Worm (Caenorhabditis elegans): Measurements from ENCODE around the gene kvs-3.

kvs-3 gene

DNA sequence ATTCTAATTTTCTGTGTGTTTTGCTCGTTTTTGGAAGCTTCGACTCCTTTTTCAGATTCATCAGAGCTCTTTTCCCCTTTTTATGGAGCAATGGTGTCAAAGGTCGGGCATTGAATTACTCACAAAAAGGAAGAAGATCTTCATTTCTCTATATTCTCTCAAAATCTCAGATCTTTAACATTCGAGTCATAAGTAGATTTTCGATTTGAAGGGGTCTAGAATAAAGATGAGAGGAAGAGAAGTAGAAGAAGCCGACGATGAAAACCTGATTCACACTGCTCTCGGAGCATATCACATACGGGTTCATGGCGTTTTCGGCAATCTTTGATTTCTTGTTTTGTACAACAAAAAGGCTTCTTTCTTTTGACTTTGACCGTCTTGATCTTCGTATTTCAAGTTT lies 5.7 kb upstream of the kvs-3 start:
- TF ChIP-seq him-1 (tag; optimal IDR thresholded peaks at IDR 0.05), result no peak
- no peak for TF ChIP-seq dao-5 (tag; optimal IDR thresholded peaks at IDR 0.05)
- TF ChIP-seq W03F9.2 (tag; optimal IDR thresholded peaks at IDR 0.05), result no peak

DNA sequence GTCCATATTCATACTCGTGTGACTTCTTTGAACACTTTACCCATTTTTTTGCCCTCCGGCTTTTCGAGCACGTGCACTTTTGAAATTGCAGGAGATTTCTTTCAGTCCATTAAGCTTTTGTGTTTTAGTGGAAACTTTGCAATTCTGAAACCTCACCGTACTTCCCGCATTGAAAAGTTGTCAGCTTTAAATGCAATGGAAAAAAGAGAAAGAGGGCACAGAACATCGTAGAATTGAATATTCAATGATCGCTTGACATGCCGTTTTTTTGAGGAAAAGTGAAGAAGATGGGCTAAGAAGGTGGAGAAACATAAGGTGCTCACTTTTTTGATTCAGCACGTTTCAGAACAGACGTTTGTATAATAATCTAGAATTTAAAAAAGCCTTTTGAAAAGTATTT lies 3.7 kb upstream of the kvs-3 start:
- no peak for TF ChIP-seq W03F9.2 (tag; optimal IDR thresholded peaks at IDR 0.05)
- TF ChIP-seq dao-5 (tag; optimal IDR thresholded peaks at IDR 0.05), result no peak
- TF ChIP-seq him-1 (tag; optimal IDR thresholded peaks at IDR 0.05), result no peak

DNA sequence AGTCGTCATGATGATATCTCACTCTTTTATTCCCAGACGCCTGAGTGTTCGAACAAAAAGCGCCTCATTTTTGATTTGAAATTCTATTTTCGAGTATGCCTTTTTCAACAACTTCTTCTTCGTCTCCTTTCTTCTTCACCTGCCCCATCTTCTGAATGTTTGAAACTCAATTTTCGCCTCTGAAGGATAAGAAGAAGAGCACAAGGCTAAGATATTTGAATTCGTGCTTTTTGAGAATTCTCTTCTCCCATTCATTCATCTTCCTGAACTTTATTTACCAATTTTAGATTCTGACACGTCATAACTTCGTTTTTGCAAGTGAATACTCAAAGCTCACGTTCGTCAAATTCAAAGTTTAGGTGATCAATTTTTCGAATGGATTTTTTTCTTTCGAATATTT lies 1.1 kb upstream of the kvs-3 start:
- TF ChIP-seq W03F9.2 (tag; optimal IDR thresholded peaks at IDR 0.05) (no peak), dao-5 (tag; optimal IDR thresholded peaks at IDR 0.05) (no peak), him-1 (tag; optimal IDR thresholded peaks at IDR 0.05) (no peak)

DNA sequence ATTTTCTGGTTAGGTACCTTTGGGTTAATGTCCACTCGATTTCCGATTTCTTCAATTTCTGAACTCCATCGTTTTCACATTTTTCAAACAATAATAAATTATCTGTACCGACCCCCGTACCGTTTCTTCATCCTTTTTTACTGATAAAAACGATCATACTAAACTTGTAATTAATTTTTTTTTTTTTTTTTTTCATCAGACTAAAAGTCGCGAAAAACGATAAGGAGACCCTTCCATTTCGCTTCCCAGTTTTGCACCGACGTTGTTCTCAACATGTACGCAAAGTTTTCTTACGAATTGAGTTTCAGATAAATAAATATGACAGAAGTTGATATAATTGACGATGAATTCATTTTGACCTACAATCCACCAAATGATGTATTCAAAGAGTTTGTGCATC lies 3.1 kb downstream of the kvs-3 start, which contains the start of gene F44A2.7:
Gene F44A2.7, plus strand, starts transcription at position 301 of the 400 bp plus-strand sequence.
- no peak for TF ChIP-seq him-1 (tag; optimal IDR thresholded peaks at IDR 0.05)
- no peak for TF ChIP-seq dao-5 (tag; optimal IDR thresholded peaks at IDR 0.05)
- TF ChIP-seq W03F9.2 (tag; optimal IDR thresholded peaks at IDR 0.05), result no peak

DNA sequence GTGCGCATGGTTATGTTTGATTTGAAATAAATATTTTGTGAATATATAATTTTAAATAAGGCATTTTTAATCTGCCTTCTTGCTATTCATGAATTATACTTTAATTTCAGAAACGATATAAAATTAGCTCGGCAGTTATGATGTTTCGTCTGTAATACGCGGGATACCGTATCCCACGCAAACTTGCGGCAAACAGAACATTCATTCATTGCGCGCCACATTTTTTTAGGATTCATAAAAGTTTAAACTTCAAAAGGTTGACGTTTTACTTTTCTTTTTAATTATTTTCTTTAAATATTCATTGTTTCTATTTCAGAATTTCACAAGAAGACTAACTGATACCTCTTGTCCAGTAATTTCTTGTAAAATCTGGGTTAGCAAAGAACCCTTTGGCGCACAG lies 4.8 kb downstream of the kvs-3 start, which contains the start of gene tag-153:
Gene tag-153, plus strand, starts transcription at position 200 of the 400 bp plus-strand sequence.
- TF ChIP-seq him-1 (tag; optimal IDR thresholded peaks at IDR 0.05) (no peak), dao-5 (tag; optimal IDR thresholded peaks at IDR 0.05) (no peak), W03F9.2 (tag; optimal IDR thresholded peaks at IDR 0.05) (no peak)

- no peak for TF ChIP-seq him-1 (tag; optimal IDR thresholded peaks at IDR 0.05)
- no peak for TF ChIP-seq dao-5 (tag; optimal IDR thresholded peaks at IDR 0.05)
- TF ChIP-seq W03F9.2 (tag; optimal IDR thresholded peaks at IDR 0.05), result no peak
Observed at ce11 chrV:9324167-9324566, 6.1 kb downstream of the kvs-3 start.

ce11 chrV:9326903-9327302 lies 8.8 kb downstream of the kvs-3 start:
- TF ChIP-seq dao-5 (tag; optimal IDR thresholded peaks at IDR 0.05) (peak; percentile 20), W03F9.2 (tag; optimal IDR thresholded peaks at IDR 0.05) (no peak), him-1 (tag; optimal IDR thresholded peaks at IDR 0.05) (no peak)

DNA sequence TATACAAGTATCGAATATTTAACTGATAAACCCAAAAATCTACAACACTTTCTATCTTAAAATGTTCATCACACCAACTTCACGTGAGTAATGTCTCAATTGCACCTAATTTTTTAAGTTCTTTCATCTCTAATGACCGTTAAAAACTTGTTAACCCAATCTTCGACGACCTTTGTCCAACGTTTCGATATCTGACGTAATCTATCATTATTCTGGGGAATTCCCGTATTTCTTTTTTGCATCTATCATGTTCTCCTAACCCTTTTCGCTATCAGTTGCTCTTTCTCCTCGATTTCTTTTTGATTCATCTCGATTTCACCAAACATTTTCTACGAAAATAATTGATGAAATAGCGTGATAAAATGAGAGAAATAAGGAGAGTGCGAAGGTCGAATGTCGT lies 9.6 kb downstream of the kvs-3 start:
- TF ChIP-seq dao-5 (tag; optimal IDR thresholded peaks at IDR 0.05) (no peak), him-1 (tag; optimal IDR thresholded peaks at IDR 0.05) (no peak), W03F9.2 (tag; optimal IDR thresholded peaks at IDR 0.05) (no peak)

DNA sequence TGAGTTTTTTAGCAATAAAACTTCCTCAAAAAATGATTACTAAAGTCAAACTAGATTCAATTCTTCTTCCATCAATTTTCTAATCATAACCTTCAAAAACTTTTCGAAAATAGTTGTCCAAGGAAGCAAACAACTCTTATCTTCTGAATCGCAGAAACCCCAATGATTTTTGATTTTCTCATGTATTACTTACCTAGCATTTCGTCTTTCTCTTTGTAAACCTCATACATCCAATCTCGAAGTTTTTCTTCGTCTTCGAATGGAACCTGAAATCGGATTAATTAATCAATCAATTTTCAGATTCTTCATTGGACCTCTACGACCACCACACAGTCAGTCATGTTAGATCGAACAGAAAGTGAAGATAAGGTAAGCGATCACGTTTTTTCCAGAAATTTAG lies 10.6 kb downstream of the kvs-3 start, which contains the start of gene K07B1.4:
Gene K07B1.4, plus strand, starts transcription at position 301 of the 400 bp plus-strand sequence.
- TF ChIP-seq dao-5 (tag; optimal IDR thresholded peaks at IDR 0.05), result no peak
- TF ChIP-seq W03F9.2 (tag; optimal IDR thresholded peaks at IDR 0.05), result no peak
- TF ChIP-seq him-1 (tag; optimal IDR thresholded peaks at IDR 0.05), result no peak

DNA sequence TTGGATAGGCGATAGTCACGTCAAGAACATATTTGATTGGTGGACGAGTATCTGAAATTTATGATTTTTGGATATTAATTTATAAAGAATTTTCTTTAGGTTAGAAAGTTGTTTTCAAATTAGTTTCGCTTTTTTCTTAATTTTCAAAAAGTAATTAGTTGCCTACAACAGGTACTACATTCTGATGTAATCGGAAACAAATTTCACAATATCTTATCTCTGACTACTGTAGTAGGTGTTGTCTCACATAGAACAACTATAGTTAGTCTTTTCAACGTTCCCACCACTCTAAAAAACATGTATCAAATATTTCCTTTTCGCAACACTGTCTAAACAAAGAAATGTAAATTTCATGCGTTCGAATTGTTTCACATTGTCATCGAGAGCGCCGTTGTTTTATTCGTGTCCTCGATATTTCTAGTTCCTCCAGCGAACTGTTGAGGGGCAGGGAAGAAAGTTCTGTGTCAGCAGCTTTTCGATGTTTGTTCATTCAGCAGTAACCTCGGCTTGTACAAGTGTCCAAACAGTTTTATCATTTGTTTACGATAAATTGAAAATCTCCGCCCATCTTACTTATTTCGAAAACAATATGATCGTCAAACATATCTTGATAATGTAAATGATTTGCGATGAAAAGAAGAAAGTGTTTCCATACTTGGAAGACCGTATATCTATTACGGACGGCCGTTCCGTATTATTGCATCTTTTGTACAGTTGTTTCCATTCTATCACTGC lies 11.3 kb downstream of the kvs-3 start:
- no peak for TF ChIP-seq him-1 (tag; optimal IDR thresholded peaks at IDR 0.05)
- no peak for TF ChIP-seq W03F9.2 (tag; optimal IDR thresholded peaks at IDR 0.05)
- no peak for TF ChIP-seq dao-5 (tag; optimal IDR thresholded peaks at IDR 0.05)

ce11 chrV:9332611-9333315 lies 14.7 kb downstream of the kvs-3 start:
- TF ChIP-seq W03F9.2 (tag; optimal IDR thresholded peaks at IDR 0.05) (no peak), dao-5 (tag; optimal IDR thresholded peaks at IDR 0.05) (no peak), him-1 (tag; optimal IDR thresholded peaks at IDR 0.05) (no peak)

ce11 chrV:9333316-9334048 lies 15.4 kb downstream of the kvs-3 start, which contains the start of gene acl-14:
TSS of gene acl-14 (minus strand) at chrV:9333631.
- TF ChIP-seq dao-5 (tag; optimal IDR thresholded peaks at IDR 0.05) (no peak), him-1 (tag; optimal IDR thresholded peaks at IDR 0.05) (no peak), W03F9.2 (tag; optimal IDR thresholded peaks at IDR 0.05) (no peak)

- peak; percentile 29 for TF ChIP-seq W03F9.2 (tag; optimal IDR thresholded peaks at IDR 0.05)
- no peak for TF ChIP-seq him-1 (tag; optimal IDR thresholded peaks at IDR 0.05)
- TF ChIP-seq dao-5 (tag; optimal IDR thresholded peaks at IDR 0.05), result no peak
Observed at ce11 chrV:9334216-9334615, 16.1 kb downstream of the kvs-3 start, which contains the start of gene ucp-4. TSS of gene ucp-4 (plus strand) at chrV:9334298.

Measured in whole organism, L4/young adult.